ENCODE assay signal across 5 fruit fly cellular contexts in genomic region chr3R:8812342-8812966, dm6.
TF ChIP-seq lines count a peak whose summit lies in the region.

No protein-coding gene starts in this region.

- no peak for TF ChIP-seq CTCF in whole organism, embryonic (GFP tag; optimal IDR thresholded peaks at IDR 0.05; lab: Kevin White, UChicago)

TF ChIP-seq in whole organism, adult, 20 proteins besides CTCF, POLR2A, EP300 and RAD21:
- TF ChIP-seq bab1 (GFP tag; optimal IDR thresholded peaks at IDR 0.05; lab: Kevin White, UChicago) (no peak), CG33017 (tag; optimal IDR thresholded peaks at IDR 0.05; lab: Kevin White, UChicago) (no peak), tj (GFP tag; optimal IDR thresholded peaks at IDR 0.05; lab: Kevin White, UChicago) (peak; percentile 94), CG14711 (tag; optimal IDR thresholded peaks at IDR 0.05; lab: Kevin White, UChicago) (peak; percentile 12), kay (GFP tag; lab: Kevin White, UChicago; ENCODE audit: borderline replicate concordance) (peak; percentile 81), CG7045 (GFP tag; optimal IDR thresholded peaks at IDR 0.05; lab: Kevin White, UChicago) (peak; percentile 9), pad (GFP tag; optimal IDR thresholded peaks at IDR 0.05; lab: Kevin White, UChicago) (no peak)
TF ChIP-seq in whole organism, adult: peak in this region for 4.

TF ChIP-seq in whole organism, embryonic, 481 proteins besides CTCF, POLR2A, EP300 and RAD21 (continues in another document):
- no peak for TF ChIP-seq Hmr (GFP tag; optimal IDR thresholded peaks at IDR 0.05; lab: Kevin White, UChicago)
- TF ChIP-seq chn (GFP tag; optimal IDR thresholded peaks at IDR 0.05; lab: Kevin White, UChicago): peak; percentile 29
- 0 out of 2 replicates have a peak, but pooled peaks have one; percentile 47 for TF ChIP-seq Oaz (GFP tag; IDR thresholded peaks at IDR 0.05; lab: Robert Waterston, UW)
- no peak; the same call in 1 of the 2 replicates for TF ChIP-seq Atf6 (GFP tag; IDR thresholded peaks at IDR 0.05; lab: Robert Waterston, UW)
- peak; percentile 69 for TF ChIP-seq dmrt99B (tag; optimal IDR thresholded peaks at IDR 0.05; lab: Kevin White, UChicago)
- peak; percentile 8 to 45 for TF ChIP-seq Hr51 (GFP tag; optimal IDR thresholded peaks at IDR 0.05; lab: Kevin White, UChicago)
- peak; percentile 27; the same call in 1 of the 3 replicates for TF ChIP-seq croc (GFP tag; conservative IDR thresholded peaks at IDR 0.05; lab: Robert Waterston, UW)
- peak; percentile 11 for TF ChIP-seq CG17829 (tag; optimal IDR thresholded peaks at IDR 0.05; lab: Kevin White, UChicago)
- no peak for TF ChIP-seq unc-4 (GFP tag; IDR thresholded peaks at IDR 0.05; lab: Robert Waterston, UW; ENCODE audit: partially characterized antibody)
- peak; percentile 55; the same call in 1 of the 2 replicates for TF ChIP-seq CG14014 (GFP tag; IDR thresholded peaks at IDR 0.05; lab: Robert Waterston, UW)
- no peak for TF ChIP-seq Hey (tag; optimal IDR thresholded peaks at IDR 0.05; lab: Kevin White, UChicago)
- peak; percentile 33; the same call in 1 of the 2 replicates for TF ChIP-seq sob (GFP tag; IDR thresholded peaks at IDR 0.05; lab: Robert Waterston, UW)
- TF ChIP-seq psq (GFP tag; optimal IDR thresholded peaks at IDR 0.05; lab: Kevin White, UChicago): no peak
- TF ChIP-seq crc (GFP tag; optimal IDR thresholded peaks at IDR 0.05; lab: Kevin White, UChicago): peak; percentile 6
- TF ChIP-seq cas (GFP tag; IDR thresholded peaks at IDR 0.05; lab: Robert Waterston, UW): peak; percentile 14; the same call in 1 of the 2 replicates
- TF ChIP-seq CG2116 (GFP tag; optimal IDR thresholded peaks at IDR 0.05; lab: Kevin White, UChicago): no peak
- peak; percentile 16 for TF ChIP-seq CG8388 (GFP tag; optimal IDR thresholded peaks at IDR 0.05; lab: Kevin White, UChicago)
- peak; percentile 36 for TF ChIP-seq dmrt11E (tag; optimal IDR thresholded peaks at IDR 0.05; lab: Kevin White, UChicago)
- TF ChIP-seq CG30403 (GFP tag; optimal IDR thresholded peaks at IDR 0.05; lab: Kevin White, UChicago): peak; percentile 49

TF ChIP-seq in whole organism, prepupa, 60 proteins besides CTCF, POLR2A, EP300 and RAD21 (continues in another document):
- TF ChIP-seq lz (GFP tag; optimal IDR thresholded peaks at IDR 0.05; lab: Kevin White, UChicago) (peak; percentile 58), esn (GFP tag; optimal IDR thresholded peaks at IDR 0.05; lab: Kevin White, UChicago) (peak; percentile 68), Sox15 (GFP tag; optimal IDR thresholded peaks at IDR 0.05; lab: Kevin White, UChicago) (peak; percentile 40), Smox (GFP tag; optimal IDR thresholded peaks at IDR 0.05; lab: Kevin White, UChicago) (peak; percentile 56), CG16779 (tag; optimal IDR thresholded peaks at IDR 0.05; lab: Kevin White, UChicago) (peak; percentile 66), CG10631 (GFP tag; optimal IDR thresholded peaks at IDR 0.05; lab: Kevin White, UChicago) (peak; percentile 80), CG6276 (GFP tag; optimal IDR thresholded peaks at IDR 0.05; lab: Kevin White, UChicago) (peak; percentile 81), CG10669 (GFP tag; optimal IDR thresholded peaks at IDR 0.05; lab: Kevin White, UChicago) (peak; percentile 80), Sox14 (GFP tag; optimal IDR thresholded peaks at IDR 0.05; lab: Kevin White, UChicago) (peak; percentile 82), topi (GFP tag; optimal IDR thresholded peaks at IDR 0.05; lab: Kevin White, UChicago) (peak; percentile 72), pdm3 (GFP tag; optimal IDR thresholded peaks at IDR 0.05; lab: Kevin White, UChicago) (peak; percentile 88), ss (GFP tag; optimal IDR thresholded peaks at IDR 0.05; lab: Kevin White, UChicago) (peak; percentile 74 to 80), CG15336 (GFP tag; IDR thresholded peaks at IDR 0.05; lab: Robert Waterston, UW) (peak; percentile 93), CG6854 (GFP tag; optimal IDR thresholded peaks at IDR 0.05; lab: Kevin White, UChicago) (no peak), CG32006 (GFP tag; optimal IDR thresholded peaks at IDR 0.05; lab: Kevin White, UChicago) (peak; percentile 93), salr (GFP tag; optimal IDR thresholded peaks at IDR 0.05; lab: Kevin White, UChicago) (peak; percentile 62 to 80), CG8319 (GFP tag; optimal IDR thresholded peaks at IDR 0.05; lab: Kevin White, UChicago) (peak; percentile 57), fd59A (GFP tag; optimal IDR thresholded peaks at IDR 0.05; lab: Kevin White, UChicago) (peak; percentile 69), CG1621 (tag; optimal IDR thresholded peaks at IDR 0.05; lab: Kevin White, UChicago) (peak; percentile 79), CG6808 (GFP tag; optimal IDR thresholded peaks at IDR 0.05; lab: Kevin White, UChicago) (peak; percentile 72), fkh (GFP tag; optimal IDR thresholded peaks at IDR 0.05; lab: Kevin White, UChicago) (peak; percentile 49), svp (GFP tag; lab: Kevin White, UChicago) (peak; percentile 86)

TF ChIP-seq in whole organism, pupa, 21 proteins besides CTCF, POLR2A, EP300 and RAD21:
- TF ChIP-seq CG34367 (tag; optimal IDR thresholded peaks at IDR 0.05; lab: Kevin White, UChicago) (peak; percentile 70), Ets98B (GFP tag; IDR thresholded peaks at IDR 0.05; lab: Robert Waterston, UW) (peak; percentile 93), CG32121 (GFP tag; IDR thresholded peaks at IDR 0.05; lab: Robert Waterston, UW) (peak; percentile 92), CG17806 (tag; optimal IDR thresholded peaks at IDR 0.05; lab: Kevin White, UChicago) (peak; percentile 82), CG8301 (tag; optimal IDR thresholded peaks at IDR 0.05; lab: Kevin White, UChicago) (peak; percentile 90), CG9948 (tag; optimal IDR thresholded peaks at IDR 0.05; lab: Kevin White, UChicago) (peak; percentile 63), rn (GFP tag; IDR thresholded peaks at IDR 0.05; lab: Robert Waterston, UW) (peak; percentile 89), EcR (GFP tag; optimal IDR thresholded peaks at IDR 0.05; lab: Kevin White, UChicago) (peak; percentile 54), CG4496 (GFP tag; IDR thresholded peaks at IDR 0.05; lab: Robert Waterston, UW) (peak; percentile 96), gl (tag; optimal IDR thresholded peaks at IDR 0.05; lab: Kevin White, UChicago) (peak; percentile 57), Snoo (tag; optimal IDR thresholded peaks at IDR 0.05; lab: Kevin White, UChicago) (peak; percentile 44), Pif1B (GFP tag; optimal IDR thresholded peaks at IDR 0.05; lab: Kevin White, UChicago) (peak; percentile 87), Pif1A (GFP tag; optimal IDR thresholded peaks at IDR 0.05; lab: Kevin White, UChicago) (peak; percentile 81), D1 (tag; optimal IDR thresholded peaks at IDR 0.05; lab: Kevin White, UChicago) (peak; percentile 61), CG8159 (tag; optimal IDR thresholded peaks at IDR 0.05; lab: Kevin White, UChicago) (peak; percentile 83), CG15710 (tag; optimal IDR thresholded peaks at IDR 0.05; lab: Kevin White, UChicago) (peak; percentile 83), CG10348 (GFP tag; IDR thresholded peaks at IDR 0.05; lab: Robert Waterston, UW) (0 out of 2 replicates have a peak, but pooled peaks have one; percentile 31), fd96Ca (GFP tag; IDR thresholded peaks at IDR 0.05; lab: Robert Waterston, UW) (peak; percentile 94; the same call in 2 of the 3 replicates), CG12605 (GFP tag; IDR thresholded peaks at IDR 0.05; lab: Robert Waterston, UW) (peak; percentile 87), CG14655 (GFP tag; optimal IDR thresholded peaks at IDR 0.05; lab: Kevin White, UChicago) (peak; percentile 80), CG13204 (GFP tag; optimal IDR thresholded peaks at IDR 0.05; lab: Kevin White, UChicago) (peak; percentile 14)
TF ChIP-seq in whole organism, pupa: peak in this region for 21.

TF ChIP-seq in whole organism, wandering third instar larva, 38 proteins besides CTCF, POLR2A, EP300 and RAD21 (continues in another document):
- TF ChIP-seq jim (GFP tag; optimal IDR thresholded peaks at IDR 0.05; lab: Kevin White, UChicago) (no peak), Myc (optimal IDR thresholded peaks at IDR 0.05; lab: Kevin White, UChicago) (no peak), sage (GFP tag; optimal IDR thresholded peaks at IDR 0.05; lab: Kevin White, UChicago) (peak; percentile 12), GATAd (GFP tag; optimal IDR thresholded peaks at IDR 0.05; lab: Kevin White, UChicago) (no peak), Sp1 (GFP tag; optimal IDR thresholded peaks at IDR 0.05; lab: Kevin White, UChicago) (no peak), rgr (GFP tag; optimal IDR thresholded peaks at IDR 0.05; lab: Kevin White, UChicago) (peak; percentile 53), CG9705 (GFP tag; optimal IDR thresholded peaks at IDR 0.05; lab: Kevin White, UChicago) (no peak), br (GFP tag; optimal IDR thresholded peaks at IDR 0.05; lab: Kevin White, UChicago) (peak; percentile 46), foxo (GFP tag; optimal IDR thresholded peaks at IDR 0.05; lab: Kevin White, UChicago) (peak in 1 of 2 experiments; percentile 53), N (GFP tag; optimal IDR thresholded peaks at IDR 0.05; lab: Kevin White, UChicago) (no peak), psq (GFP tag; optimal IDR thresholded peaks at IDR 0.05; lab: Kevin White, UChicago) (peak; percentile 34), Rel (GFP tag; optimal IDR thresholded peaks at IDR 0.05; lab: Kevin White, UChicago) (no peak), Rel (tag; optimal IDR thresholded peaks at IDR 0.05; lab: Kevin White, UChicago) (no peak), Dfd (GFP tag; optimal IDR thresholded peaks at IDR 0.05; lab: Kevin White, UChicago) (no peak), dl (GFP tag; optimal IDR thresholded peaks at IDR 0.05; lab: Kevin White, UChicago; ENCODE audit: insufficient read depth in 1 of 2, partially characterized antibody in 2 of 2) (no peak), pan (optimal IDR thresholded peaks at IDR 0.05; lab: Kevin White, UChicago) (no peak), CrebA (GFP tag; optimal IDR thresholded peaks at IDR 0.05; lab: Kevin White, UChicago; ENCODE audit: borderline replicate concordance) (no peak), dmrt93B (GFP tag; optimal IDR thresholded peaks at IDR 0.05; lab: Kevin White, UChicago) (no peak), Hr78 (GFP tag; optimal IDR thresholded peaks at IDR 0.05; lab: Kevin White, UChicago) (no peak), lola (GFP tag; optimal IDR thresholded peaks at IDR 0.05; lab: Kevin White, UChicago) (no peak), ey (GFP tag; optimal IDR thresholded peaks at IDR 0.05; lab: Kevin White, UChicago) (peak; percentile 54), h (GFP tag; optimal IDR thresholded peaks at IDR 0.05; lab: Kevin White, UChicago) (peak; percentile 65), Hnf4 (GFP tag; optimal IDR thresholded peaks at IDR 0.05; lab: Kevin White, UChicago) (peak; percentile 18), OdsH (GFP tag; optimal IDR thresholded peaks at IDR 0.05; lab: Kevin White, UChicago) (peak; percentile 32), brk (GFP tag; optimal IDR thresholded peaks at IDR 0.05; lab: Kevin White, UChicago) (no peak), usp (GFP tag; optimal IDR thresholded peaks at IDR 0.05; lab: Kevin White, UChicago) (no peak), fru (GFP tag; optimal IDR thresholded peaks at IDR 0.05; lab: Kevin White, UChicago) (peak; percentile 72), Vsx2 (GFP tag; optimal IDR thresholded peaks at IDR 0.05; lab: Kevin White, UChicago; ENCODE audit: partially characterized antibody) (no peak)
